Fruit fly (Drosophila melanogaster): ENCODE measurements around the gene CG18094.

CG18094 gene

dm6 chr2L:19457890-19458580 lies 32.0 kb upstream of the CG18094 start (continued):
- TF ChIP-seq sens (GFP tag), result peak; percentile 24
- peak; percentile 9 for TF ChIP-seq CG8290 (GFP tag; optimal IDR thresholded peaks at IDR 0.05)
- no peak for TF ChIP-seq CG8290 (tag; optimal IDR thresholded peaks at IDR 0.05)
- TF ChIP-seq emc (GFP tag; optimal IDR thresholded peaks at IDR 0.05), result no peak
- peak; percentile 18 for TF ChIP-seq CG1832 (GFP tag; optimal IDR thresholded peaks at IDR 0.05)
- TF ChIP-seq cad (GFP tag; optimal IDR thresholded peaks at IDR 0.05), result peak; percentile 24
- no peak for TF ChIP-seq luna (GFP tag; optimal IDR thresholded peaks at IDR 0.05)
- TF ChIP-seq eyg (GFP tag; optimal IDR thresholded peaks at IDR 0.05), result no peak
- no peak for TF ChIP-seq knrl (GFP tag; IDR thresholded peaks at IDR 0.05; ENCODE audit: partially characterized antibody)
- no peak for TF ChIP-seq grau (tag; optimal IDR thresholded peaks at IDR 0.05)
- TF ChIP-seq CG2712 (tag; optimal IDR thresholded peaks at IDR 0.05), result peak; percentile 5
- peak; percentile 66 for TF ChIP-seq Ets97D (GFP tag; optimal IDR thresholded peaks at IDR 0.05)
- TF ChIP-seq CG1792 (GFP tag; optimal IDR thresholded peaks at IDR 0.05), result no peak
- TF ChIP-seq Hmr (GFP tag; optimal IDR thresholded peaks at IDR 0.05), result no peak
- no peak for TF ChIP-seq grn (GFP tag; optimal IDR thresholded peaks at IDR 0.05)
- TF ChIP-seq stwl (tag; optimal IDR thresholded peaks at IDR 0.05), result peak; percentile 90
- peak; percentile 7 for TF ChIP-seq CG7839 (tag; optimal IDR thresholded peaks at IDR 0.05)
- no peak for TF ChIP-seq Neu2 (GFP tag; optimal IDR thresholded peaks at IDR 0.05; ENCODE audit: borderline replicate concordance)
- TF ChIP-seq CG13894 (tag; optimal IDR thresholded peaks at IDR 0.05), result no peak
- no peak for TF ChIP-seq Xbp1 (GFP tag; optimal IDR thresholded peaks at IDR 0.05)
- TF ChIP-seq CG10321 (GFP tag; IDR thresholded peaks at IDR 0.05), result 0 out of 2 replicates have a peak, but pooled peaks have one; percentile 32
- no peak for TF ChIP-seq CG31388 (GFP tag; optimal IDR thresholded peaks at IDR 0.05)
- peak; percentile 58 for TF ChIP-seq D19B (GFP tag; optimal IDR thresholded peaks at IDR 0.05)
- 0 out of 3 replicates have a peak, but pooled peaks have one; percentile 23 for TF ChIP-seq zfh1 (GFP tag; IDR thresholded peaks at IDR 0.05)
- no peak for TF ChIP-seq ind (GFP tag; optimal IDR thresholded peaks at IDR 0.05)
- TF ChIP-seq CG2116 (GFP tag; optimal IDR thresholded peaks at IDR 0.05), result no peak
- TF ChIP-seq repo (GFP tag; optimal IDR thresholded peaks at IDR 0.05), result no peak
- peak; percentile 0 for TF ChIP-seq CG11504 (tag; optimal IDR thresholded peaks at IDR 0.05)
- no peak for TF ChIP-seq inv (GFP tag; IDR thresholded peaks at IDR 0.05; ENCODE audit: partially characterized antibody)
- TF ChIP-seq pzg (GFP tag; optimal IDR thresholded peaks at IDR 0.05), result no peak
- TF ChIP-seq H15 (GFP tag; IDR thresholded peaks at IDR 0.05), result no peak
- TF ChIP-seq Deaf1 (tag; optimal IDR thresholded peaks at IDR 0.05), result no peak
- TF ChIP-seq ATbp (GFP tag; optimal IDR thresholded peaks at IDR 0.05), result no peak
- no peak for TF ChIP-seq CG4730 (GFP tag; IDR thresholded peaks at IDR 0.05)
- TF ChIP-seq CG3847 (GFP tag; IDR thresholded peaks at IDR 0.05), result no peak
- TF ChIP-seq CG6683 (GFP tag; optimal IDR thresholded peaks at IDR 0.05), result no peak
- no peak for TF ChIP-seq CG10654 (GFP tag; optimal IDR thresholded peaks at IDR 0.05)
- no peak for TF ChIP-seq ase (GFP tag; IDR thresholded peaks at IDR 0.05)
- no peak for TF ChIP-seq ttk (GFP tag; IDR thresholded peaks at IDR 0.05)
- TF ChIP-seq Myb (GFP tag; optimal IDR thresholded peaks at IDR 0.05), result no peak
- TF ChIP-seq pros (GFP tag; optimal IDR thresholded peaks at IDR 0.05), result no peak
- TF ChIP-seq al (GFP tag; IDR thresholded peaks at IDR 0.05), result no peak
- no peak for TF ChIP-seq z (GFP tag; IDR thresholded peaks at IDR 0.05)
- peak; percentile 47 for TF ChIP-seq zen (tag; optimal IDR thresholded peaks at IDR 0.05)
- no peak for TF ChIP-seq CG10543 (GFP tag; optimal IDR thresholded peaks at IDR 0.05)
- no peak for TF ChIP-seq Nf-YA (GFP tag; IDR thresholded peaks at IDR 0.05)
